Fruit fly (Drosophila melanogaster): ENCODE data around the gene CG34313.

DNA sequence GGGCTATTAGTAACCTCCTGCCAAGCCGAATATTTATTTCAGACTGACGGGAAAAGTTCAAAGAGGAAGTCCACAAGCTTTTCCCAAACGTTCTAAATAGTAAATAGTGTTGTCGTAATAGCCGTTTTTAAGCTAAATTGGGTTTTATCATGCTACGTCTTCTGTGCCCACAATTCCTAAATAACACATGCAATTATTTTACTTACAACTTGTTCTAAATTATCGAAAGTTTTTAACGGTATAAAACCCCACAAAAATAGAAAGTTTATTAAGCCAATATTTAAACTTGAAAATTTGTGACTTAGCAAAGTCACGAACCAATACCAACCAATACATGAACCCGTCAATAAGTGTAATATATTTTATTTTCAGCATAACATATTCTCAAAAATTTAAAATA, 30.6 kb upstream of the CG34313 start, which contains the start of gene CG13284:
- TF ChIP-seq cic (GFP tag; optimal IDR thresholded peaks at IDR 0.05) (no peak), toe (GFP tag; optimal IDR thresholded peaks at IDR 0.05) (no peak), CG11617 (GFP tag; optimal IDR thresholded peaks at IDR 0.05) (no peak), Clk (GFP tag; optimal IDR thresholded peaks at IDR 0.05) (no peak), CG12768 (GFP tag; optimal IDR thresholded peaks at IDR 0.05) (peak; percentile 15), Mnt (GFP tag; optimal IDR thresholded peaks at IDR 0.05) (no peak), tj (GFP tag; optimal IDR thresholded peaks at IDR 0.05) (no peak), CG14711 (tag; optimal IDR thresholded peaks at IDR 0.05) (no peak), CG7045 (GFP tag; optimal IDR thresholded peaks at IDR 0.05) (no peak), CG7101 (tag; optimal IDR thresholded peaks at IDR 0.05) (no peak), cnc (optimal IDR thresholded peaks at IDR 0.05) (no peak), CG5204 (GFP tag; optimal IDR thresholded peaks at IDR 0.05) (no peak)
